Worm (Caenorhabditis elegans): ENCODE measurements around the gene F32E10.5.
A peak's percentile ranks its signal among the peaks of the same experiment; 100 is the strongest.

Gene F32E10.5

ce11 chrIV:7612523-7612922 is 34.3 kb upstream of the F32E10.5 start:
- TF ChIP-seq lin-26 (GFP tag; IDR thresholded peaks at IDR 0.05) = no peak
- no peak for TF ChIP-seq Y56A3A.18 (GFP tag; IDR thresholded peaks at IDR 0.05)
- TF ChIP-seq tbx-9 (tag; optimal IDR thresholded peaks at IDR 0.05; ENCODE audit: borderline replicate concordance) = no peak
- no peak for TF ChIP-seq aptf-3 (GFP tag; IDR thresholded peaks at IDR 0.05)
- no peak for TF ChIP-seq ekl-4 (GFP tag; IDR thresholded peaks at IDR 0.05)
- TF ChIP-seq ama-1 (optimal IDR thresholded peaks at IDR 0.05) = no peak
- no peak for TF ChIP-seq ama-1 (GFP tag; optimal IDR thresholded peaks at IDR 0.05)
- no peak for TF ChIP-seq F57A8.1 (GFP tag; optimal IDR thresholded peaks at IDR 0.05)
- TF ChIP-seq egrh-3 (GFP tag; IDR thresholded peaks at IDR 0.05) = no peak
- no peak for TF ChIP-seq dpff-1 (tag; optimal IDR thresholded peaks at IDR 0.05)
- TF ChIP-seq madf-6 (GFP tag; IDR thresholded peaks at IDR 0.05) = no peak
- no peak for TF ChIP-seq attf-3 (GFP tag; conservative IDR thresholded peaks at IDR 0.05)
- TF ChIP-seq mel-28 (tag; optimal IDR thresholded peaks at IDR 0.05; ENCODE audit: borderline replicate concordance) = no peak
- no peak for TF ChIP-seq B0019.2 (GFP tag; conservative IDR thresholded peaks at IDR 0.05)
- no peak for TF ChIP-seq nfya-2 (GFP tag; IDR thresholded peaks at IDR 0.05)
- TF ChIP-seq nhr-80 (tag; optimal IDR thresholded peaks at IDR 0.05) = no peak

ce11 chrIV:7611396-7611795 is 33.2 kb upstream of the F32E10.5 start:
- peak; percentile 32; the same call in 1 of the 2 replicates for TF ChIP-seq zfh-2 (GFP tag; conservative IDR thresholded peaks at IDR 0.05)
- TF ChIP-seq B0336.3 (GFP tag; IDR thresholded peaks at IDR 0.05) = no peak

- TF ChIP-seq D2030.7 (GFP tag; IDR thresholded peaks at IDR 0.05) (no peak), mxl-1 (tag; optimal IDR thresholded peaks at IDR 0.05) (no peak), F22D6.2 (tag; optimal IDR thresholded peaks at IDR 0.05) (no peak)
Observed at ce11 chrIV:7608111-7608510, 29.9 kb upstream of the F32E10.5 start.

ce11 chrIV:7605413-7605812 is 27.2 kb upstream of the F32E10.5 start:
- TF ChIP-seq ets-4 (GFP tag; optimal IDR thresholded peaks at IDR 0.05) (no peak), dpl-1 (GFP tag; optimal IDR thresholded peaks at IDR 0.05) (no peak), akir-1 (GFP tag; optimal IDR thresholded peaks at IDR 0.05) (no peak), hsf-1 (GFP tag; IDR thresholded peaks at IDR 0.05) (no peak), hmg-20 (GFP tag; IDR thresholded peaks at IDR 0.05) (no peak), fkh-3 (tag; optimal IDR thresholded peaks at IDR 0.05) (no peak), zfh-2 (GFP tag; conservative IDR thresholded peaks at IDR 0.05) (0 out of 2 replicates have a peak, but pooled peaks have one; percentile 8), attf-3 (GFP tag; conservative IDR thresholded peaks at IDR 0.05) (no peak), D2030.7 (GFP tag; IDR thresholded peaks at IDR 0.05) (no peak)

- TF ChIP-seq rec-8 (tag; optimal IDR thresholded peaks at IDR 0.05) = no peak
- TF ChIP-seq madf-6 (GFP tag; IDR thresholded peaks at IDR 0.05) = no peak
- TF ChIP-seq attf-3 (GFP tag; conservative IDR thresholded peaks at IDR 0.05) = no peak
- no peak for TF ChIP-seq ceh-100 (GFP tag; IDR thresholded peaks at IDR 0.05)
- TF ChIP-seq F55B11.4 (tag; optimal IDR thresholded peaks at IDR 0.05; ENCODE audit: borderline replicate concordance, insufficient read depth) = no peak
- TF ChIP-seq ztf-6 (GFP tag; IDR thresholded peaks at IDR 0.05) = no peak
- TF ChIP-seq sea-2 (GFP tag; IDR thresholded peaks at IDR 0.05) = no peak
Observed at ce11 chrIV:7588631-7589030, 10.4 kb upstream of the F32E10.5 start, which contains the start of gene cla-1. Gene cla-1 (plus strand): TSS chrIV:7588931.

ce11 chrIV:7586972-7587371 is 8.8 kb upstream of the F32E10.5 start:
- TF ChIP-seq Y56A3A.18 (GFP tag; IDR thresholded peaks at IDR 0.05) (no peak), ztf-3 (GFP tag; optimal IDR thresholded peaks at IDR 0.05) (no peak), T26A5.8 (tag; optimal IDR thresholded peaks at IDR 0.05) (no peak), snpc-3.4 (tag; optimal IDR thresholded peaks at IDR 0.05) (no peak), repo-1 (tag; optimal IDR thresholded peaks at IDR 0.05) (no peak)

All from whole organism, young adult.